Fruit fly (Drosophila melanogaster) Kc167 (cell line): ENCODE data around the gene CG14085.

Experiments
- Myc ChIP-seq: fragments of >200 bp; optimal IDR thresholded peaks from 2 replicates; lab custom pipeline; 2017; ENCODE audit warnings: missing external identifiers
- Sin3A ChIP-seq: fragments of >200 bp; optimal IDR thresholded peaks from 2 replicates; lab custom pipeline; 2018; ENCODE audit warnings: missing external identifiers
- h ChIP-seq: fragments of >200 bp; optimal IDR thresholded peaks from 3 replicates; lab custom pipeline; 2018; ENCODE audit warnings: missing external identifiers
- insv ChIP-seq: fragments of >200 bp; optimal IDR thresholded peaks from 3 replicates; lab custom pipeline; 2018; ENCODE audit warnings: missing external identifiers
- psq ChIP-seq: fragments of >200 bp; optimal IDR thresholded peaks from 2 replicates; lab custom pipeline; 2017; ENCODE audit warnings: missing external identifiers
- ttk ChIP-seq: sonication (Bioruptor generic); optimal IDR thresholded peaks from 2 replicates; lab custom pipeline; 2017; ENCODE audit warnings: missing external identifiers

Gene CG14085

DNA sequence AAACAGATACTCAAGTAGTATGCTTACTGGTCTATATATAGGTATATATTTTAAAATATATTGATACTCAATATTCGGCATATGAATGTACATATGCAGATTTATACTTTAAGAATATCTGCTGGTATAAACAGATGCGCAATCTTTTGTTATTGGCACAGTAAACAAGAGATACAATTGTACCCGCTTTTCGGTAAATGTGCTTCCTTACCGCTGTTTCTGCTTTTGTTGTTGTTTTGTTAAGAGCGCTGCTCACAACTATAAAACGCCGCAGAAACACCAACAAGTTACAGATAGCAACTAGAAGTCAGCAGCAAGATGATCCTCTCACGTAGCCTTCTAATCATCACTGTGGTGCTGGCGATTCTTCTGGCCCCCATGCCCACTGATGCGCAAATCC lies 3.4 kb upstream of the CG14085 start, which contains the start of gene CG45081:
Gene CG45081, plus strand, starts transcription at position 301 of the 400 bp plus-strand sequence.
- TF ChIP-seq h (lab: Kevin White, UChicago) (no peak), ttk (lab: Kevin White, UChicago) (no peak), insv (lab: Kevin White, UChicago) (no peak), Sin3A (lab: Kevin White, UChicago) (no peak), psq (lab: Kevin White, UChicago) (no peak), Myc (no peak)

DNA sequence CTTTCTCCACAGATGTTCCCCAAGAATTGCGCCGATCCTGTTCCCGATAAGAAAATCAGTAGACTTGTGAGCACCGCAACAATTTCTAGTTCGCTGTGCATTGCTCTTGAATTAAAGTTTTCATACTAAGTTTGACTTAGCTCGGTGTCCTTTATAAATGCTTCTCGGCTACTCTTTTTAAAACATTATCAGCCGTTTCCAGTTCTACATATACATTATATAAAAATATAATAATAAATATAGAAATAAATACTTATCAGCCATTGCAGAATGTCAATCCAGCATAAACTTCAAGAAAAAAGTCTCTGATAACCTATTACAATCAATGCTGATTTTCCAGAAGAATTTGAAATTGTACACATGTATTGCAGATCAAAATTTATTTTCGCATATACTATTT lies 1.4 kb downstream of the CG14085 start, which contains the start of gene CG14088:
Gene CG14088, minus strand, starts transcription at position 101 of the 400 bp plus-strand sequence.
- TF ChIP-seq h (lab: Kevin White, UChicago) (no peak), Sin3A (lab: Kevin White, UChicago) (no peak), psq (lab: Kevin White, UChicago) (no peak), insv (lab: Kevin White, UChicago) (no peak), ttk (lab: Kevin White, UChicago) (no peak), Myc (no peak)

DNA sequence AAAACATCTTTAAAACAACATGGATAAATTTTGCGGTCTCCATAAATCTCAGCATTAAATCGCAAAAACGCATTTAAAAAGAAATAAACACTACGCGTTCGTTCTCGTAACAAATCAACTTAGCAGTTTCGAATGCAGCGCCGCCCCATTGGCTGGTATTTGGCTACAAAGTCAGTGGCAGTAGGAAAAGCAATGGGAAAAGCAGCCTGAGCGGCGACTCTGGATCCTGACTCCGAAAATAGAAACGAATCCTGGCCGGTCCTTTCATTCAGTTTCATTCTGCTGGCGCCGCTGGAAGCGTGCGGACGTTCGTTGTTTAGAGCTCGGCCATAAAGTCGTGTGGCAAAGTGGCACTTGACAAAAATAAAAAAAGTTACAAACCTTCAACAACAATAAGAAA lies 6.3 kb downstream of the CG14085 start, which contains the start of gene CG14086:
Gene CG14086, plus strand, starts transcription at position 301 of the 400 bp plus-strand sequence.
- TF ChIP-seq insv (lab: Kevin White, UChicago) (no peak), psq (lab: Kevin White, UChicago) (no peak), Myc (no peak)

DNA sequence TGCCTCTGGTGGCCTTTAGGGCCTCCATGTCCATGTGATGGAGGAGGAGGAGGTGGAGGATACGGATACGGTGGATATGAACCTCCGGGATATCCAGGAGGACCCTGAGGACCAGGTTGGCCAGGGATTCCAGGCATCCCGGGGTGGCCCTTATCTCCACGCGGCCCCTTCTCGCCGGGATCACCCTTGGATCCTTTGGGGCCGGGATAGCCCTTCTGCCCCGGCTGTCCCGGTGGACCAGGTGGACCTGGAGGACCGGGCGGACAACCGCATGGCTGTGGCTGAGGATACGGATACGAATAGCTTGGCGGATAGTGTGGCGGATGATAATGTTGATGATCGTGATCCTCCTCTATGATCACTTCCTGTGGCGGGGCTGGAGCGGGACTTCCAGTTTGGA lies 11.1 kb downstream of the CG14085 start:
- no peak for TF ChIP-seq h (lab: Kevin White, UChicago)
- TF ChIP-seq insv (lab: Kevin White, UChicago): no peak
- no peak for TF ChIP-seq Myc
- TF ChIP-seq psq (lab: Kevin White, UChicago): no peak
- no peak for TF ChIP-seq Sin3A (lab: Kevin White, UChicago)
- no peak for TF ChIP-seq ttk (lab: Kevin White, UChicago)

DNA sequence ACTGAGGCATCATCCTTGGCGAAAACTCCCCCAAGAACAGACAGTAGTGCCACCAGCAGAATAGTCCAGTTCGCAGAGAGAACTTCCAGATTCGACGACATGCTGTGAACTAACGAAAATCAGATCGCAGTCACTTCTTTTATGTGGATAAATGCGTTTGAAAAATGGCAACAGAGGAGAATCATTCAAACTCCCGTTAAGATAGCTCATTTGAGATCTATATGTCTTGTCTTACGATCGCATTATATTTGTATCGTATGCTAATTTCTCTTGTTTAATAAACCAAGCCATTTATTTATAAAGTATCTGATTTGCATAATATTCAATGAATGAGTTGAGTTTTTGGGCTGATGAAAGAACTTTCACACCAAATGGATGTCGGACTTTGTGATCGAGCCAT lies 11.5 kb downstream of the CG14085 start, which contains the start of gene CG14089:
Gene CG14089, minus strand, starts transcription at position 101 of the 400 bp plus-strand sequence.
- TF ChIP-seq ttk (lab: Kevin White, UChicago): no peak
- TF ChIP-seq Myc: no peak
- no peak for TF ChIP-seq insv (lab: Kevin White, UChicago)
- TF ChIP-seq psq (lab: Kevin White, UChicago): no peak
- no peak for TF ChIP-seq h (lab: Kevin White, UChicago)
- TF ChIP-seq Sin3A (lab: Kevin White, UChicago): no peak

DNA sequence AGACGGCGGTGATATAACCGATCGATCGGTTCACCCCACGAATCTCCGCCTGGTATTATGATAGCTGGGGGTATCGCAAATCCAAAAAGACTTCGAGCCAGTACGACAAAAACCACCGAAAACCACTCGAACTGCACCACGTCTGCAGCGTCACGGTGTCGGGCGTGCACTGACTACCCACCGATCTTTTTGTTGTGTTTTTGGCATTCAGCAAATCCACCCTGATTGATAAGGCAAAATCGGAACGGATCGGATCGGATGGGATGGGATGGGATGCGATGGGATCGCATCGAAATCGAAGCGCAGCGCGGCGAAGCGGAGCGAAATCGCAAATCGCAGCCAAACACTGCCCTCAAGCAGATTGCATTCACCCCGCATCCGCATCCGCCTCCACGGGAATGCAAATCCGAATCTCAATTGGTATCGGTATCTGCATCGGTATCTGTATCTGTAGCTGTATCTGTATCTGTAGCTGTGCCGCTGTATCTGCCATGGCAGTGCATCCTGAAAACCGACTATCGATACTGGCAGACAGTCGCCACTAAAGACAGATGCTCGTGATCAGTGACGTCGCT lies 19.3 kb downstream of the CG14085 start:
- TF ChIP-seq h (lab: Kevin White, UChicago) (no peak), Sin3A (lab: Kevin White, UChicago) (no peak), psq (lab: Kevin White, UChicago) (no peak), ttk (lab: Kevin White, UChicago) (no peak), insv (lab: Kevin White, UChicago) (no peak), Myc (no peak)

DNA sequence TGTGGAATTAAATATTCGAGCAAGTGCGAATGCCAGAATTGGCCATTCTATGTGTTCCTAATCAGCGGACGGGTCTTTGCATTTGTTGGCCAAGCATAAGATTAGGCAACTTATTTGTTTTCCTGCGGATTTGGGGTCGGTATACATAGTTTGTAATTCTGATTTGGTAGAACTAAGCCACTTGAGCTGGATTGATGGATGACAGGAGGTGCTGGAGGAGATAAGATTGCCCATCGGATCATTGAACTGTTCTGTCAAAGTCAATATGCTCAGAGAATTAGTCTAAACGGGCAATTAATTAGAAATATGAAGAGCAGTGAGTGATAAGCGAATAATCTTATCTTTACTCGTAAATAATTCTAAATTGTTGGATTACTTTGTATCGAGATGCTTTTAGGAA lies 20.3 kb downstream of the CG14085 start:
- TF ChIP-seq Myc: no peak
- TF ChIP-seq insv (lab: Kevin White, UChicago): no peak
- TF ChIP-seq Sin3A (lab: Kevin White, UChicago): no peak
- TF ChIP-seq h (lab: Kevin White, UChicago): no peak
- TF ChIP-seq psq (lab: Kevin White, UChicago): no peak
- TF ChIP-seq ttk (lab: Kevin White, UChicago): no peak

DNA sequence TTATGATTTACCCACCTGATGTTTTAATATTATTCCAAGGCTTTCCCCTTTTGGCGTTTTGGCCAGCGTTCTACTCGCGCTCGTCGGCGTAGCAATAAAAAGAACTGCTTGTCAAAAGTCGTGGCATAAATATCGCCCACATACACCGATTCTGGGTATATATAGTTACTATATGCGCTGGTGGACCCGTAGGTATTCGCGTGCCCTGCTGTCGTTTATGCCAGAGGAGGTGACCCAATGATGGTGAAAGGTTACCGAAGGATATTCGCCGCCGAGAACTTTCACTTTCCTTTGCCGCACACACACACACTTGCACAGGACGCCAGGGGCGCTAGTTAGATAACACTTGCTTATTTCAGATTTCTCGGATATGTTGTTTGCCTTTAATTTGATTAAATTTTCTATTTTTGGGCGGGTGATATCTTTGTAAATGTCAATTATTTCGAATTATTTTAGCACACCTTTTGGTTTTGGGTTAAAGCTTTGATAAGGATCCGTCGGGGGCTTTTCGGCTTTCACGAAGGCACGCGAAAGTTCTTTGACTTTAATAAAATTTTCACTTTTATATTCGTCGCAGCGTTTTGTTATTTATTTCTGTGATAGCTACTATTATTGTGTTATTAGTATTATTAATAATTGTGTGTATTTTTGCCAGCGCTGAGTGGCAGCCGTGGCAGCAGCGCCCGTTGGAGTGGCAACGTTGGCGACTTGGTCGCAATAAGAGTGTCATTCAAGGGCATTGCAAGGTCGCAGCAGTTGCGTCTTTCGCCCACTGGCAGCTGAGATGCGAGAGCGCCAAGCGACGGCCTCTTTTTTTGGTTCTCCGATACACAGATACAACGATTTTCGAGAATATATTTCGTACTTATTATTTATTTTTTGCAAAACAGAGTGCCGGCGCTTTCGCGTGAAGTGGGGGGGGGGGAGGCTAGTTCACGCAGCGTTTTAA lies 22.6 kb downstream of the CG14085 start:
- TF ChIP-seq Myc (no peak), Sin3A (lab: Kevin White, UChicago) (no peak), ttk (lab: Kevin White, UChicago) (no peak), psq (lab: Kevin White, UChicago) (no peak), h (lab: Kevin White, UChicago) (no peak), insv (lab: Kevin White, UChicago) (no peak)

DNA sequence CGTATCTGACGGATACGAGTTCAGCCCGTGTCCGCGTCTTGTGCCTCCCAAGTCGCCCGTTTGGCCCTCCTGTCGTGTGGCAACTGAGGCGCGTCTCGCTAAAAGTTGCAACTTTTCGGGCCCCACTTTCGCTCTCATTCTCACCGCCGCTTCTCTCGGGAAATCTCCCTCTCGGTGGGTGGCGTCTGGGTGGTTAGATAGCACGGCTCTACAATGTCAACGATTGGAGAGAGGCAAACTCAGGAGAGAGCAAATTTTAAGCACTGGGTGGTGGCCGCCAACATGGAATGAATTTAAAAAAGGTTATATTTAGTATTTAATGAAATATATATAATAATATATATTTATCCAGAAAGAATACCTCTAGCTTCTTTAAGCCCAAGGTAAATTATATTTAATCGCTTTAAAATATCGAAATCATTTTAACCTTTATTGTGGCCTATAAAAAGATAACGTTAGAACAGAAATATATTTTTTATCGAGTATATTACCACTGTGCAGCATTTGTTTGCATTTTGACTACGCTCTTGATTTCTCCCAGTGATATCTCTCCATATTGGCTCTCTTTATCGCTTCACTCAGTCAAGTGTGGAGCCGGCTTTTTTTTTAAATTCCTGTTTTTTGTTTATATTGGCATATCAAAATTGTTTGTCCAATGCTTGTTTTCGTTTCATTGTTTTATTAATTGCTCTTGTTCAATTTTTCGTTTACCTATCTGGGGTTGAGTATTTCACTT lies 23.5 kb downstream of the CG14085 start, which contains the start of gene Gbs-76A:
Gene Gbs-76A, minus strand, starts transcription at position 327 of the 736 bp plus-strand sequence.
- TF ChIP-seq Sin3A (lab: Kevin White, UChicago) (no peak), psq (lab: Kevin White, UChicago) (no peak), h (lab: Kevin White, UChicago) (no peak), Myc (no peak), insv (lab: Kevin White, UChicago) (no peak), ttk (lab: Kevin White, UChicago) (no peak)

DNA sequence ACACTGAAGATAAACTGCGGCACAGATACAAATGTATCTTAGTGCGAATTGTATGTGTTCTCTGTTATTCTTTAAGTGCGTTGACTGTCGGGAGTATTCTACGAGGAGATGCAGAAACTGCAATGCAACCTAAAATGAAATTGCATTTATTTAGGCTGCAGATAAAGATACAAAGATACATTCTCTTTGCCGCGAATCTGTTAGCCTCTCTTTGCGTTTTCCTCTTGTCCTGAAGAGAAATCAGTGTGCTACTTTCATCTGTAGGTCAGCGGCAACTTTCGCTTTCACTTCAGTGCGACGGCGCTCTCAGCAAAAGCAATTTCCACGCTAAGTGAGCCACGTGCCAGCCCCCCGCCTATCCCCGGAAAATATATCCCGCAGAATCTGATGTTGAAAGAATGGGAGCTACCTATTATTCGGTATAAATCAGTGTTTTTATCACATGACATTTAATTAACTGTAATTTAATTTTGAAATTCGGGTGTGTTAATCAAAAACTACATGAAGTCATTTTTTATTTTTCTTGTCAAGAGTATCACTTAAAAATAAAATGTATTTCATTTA lies 24.1 kb downstream of the CG14085 start:
- TF ChIP-seq Myc: no peak

DNA sequence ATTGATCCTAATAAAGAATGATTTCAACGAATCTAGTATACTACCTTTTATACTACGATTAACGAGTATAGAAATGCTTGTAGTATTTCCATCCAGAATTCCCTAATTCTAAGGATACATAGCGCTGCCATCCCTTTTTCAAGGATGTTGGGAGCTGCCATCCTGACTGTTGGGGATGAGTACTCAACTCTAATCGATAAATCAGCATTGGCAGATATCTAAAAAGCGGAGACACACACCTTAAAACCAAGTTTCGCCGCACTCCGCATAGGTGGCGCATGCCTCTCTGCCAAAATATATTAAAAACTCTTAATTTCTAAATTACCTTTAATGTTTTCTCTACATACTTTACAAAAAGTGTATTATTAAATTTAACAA lies 25.1 kb downstream of the CG14085 start, which contains the start of gene fal:
Gene fal, plus strand, starts transcription at position 330 of the 378 bp plus-strand sequence.
- TF ChIP-seq ttk (lab: Kevin White, UChicago): no peak
- TF ChIP-seq Sin3A (lab: Kevin White, UChicago): no peak
- TF ChIP-seq h (lab: Kevin White, UChicago): no peak
- TF ChIP-seq Myc: no peak
- no peak for TF ChIP-seq psq (lab: Kevin White, UChicago)
- no peak for TF ChIP-seq insv (lab: Kevin White, UChicago)
